Worm (Caenorhabditis elegans): ENCODE measurements around the gene F46B6.13.

F46B6.13 gene

ce11 chrV:9789657-9790261, 9.2 kb downstream of the F46B6.13 start, which contains the start of gene ztf-7:
ztf-7 (minus strand) TSS chrV:9789707.
- no peak; the same call in 1 of the 2 replicates for TF ChIP-seq ZK337.2 (GFP tag; IDR thresholded peaks at IDR 0.05)
- peak; percentile 55 to 97 for TF ChIP-seq daf-16 (GFP tag; optimal IDR thresholded peaks at IDR 0.05)
- TF ChIP-seq daf-16 (tag; optimal IDR thresholded peaks at IDR 0.05): peak; percentile 80
- peak; percentile 51 for TF ChIP-seq F49E8.2 (tag; optimal IDR thresholded peaks at IDR 0.05; ENCODE audit: borderline replicate concordance)
- TF ChIP-seq lin-39 (tag; optimal IDR thresholded peaks at IDR 0.05): no peak
- TF ChIP-seq hif-1 (tag; optimal IDR thresholded peaks at IDR 0.05): peak; percentile 74 to 92
- no peak for TF ChIP-seq nhr-111 (GFP tag; optimal IDR thresholded peaks at IDR 0.05)
- peak; percentile 52 for TF ChIP-seq zfp-2 (tag; optimal IDR thresholded peaks at IDR 0.05)
- peak; percentile 98 for TF ChIP-seq nhr-11 (tag; optimal IDR thresholded peaks at IDR 0.05)
- TF ChIP-seq ces-1 (GFP tag; optimal IDR thresholded peaks at IDR 0.05): no peak
- TF ChIP-seq hlh-30 (tag; optimal IDR thresholded peaks at IDR 0.05; ENCODE audit: insufficient read depth): peak; percentile 100
- peak; percentile 29 for TF ChIP-seq skn-1 (tag; optimal IDR thresholded peaks at IDR 0.05)
- peak; percentile 97 for TF ChIP-seq nhr-102 (tag; optimal IDR thresholded peaks at IDR 0.05)
- TF ChIP-seq snpc-1.2 (GFP tag; IDR thresholded peaks at IDR 0.05): 0 out of 2 replicates have a peak, but pooled peaks have one; percentile 18
- no peak for TF ChIP-seq nhr-237 (tag; optimal IDR thresholded peaks at IDR 0.05)
- no peak for TF ChIP-seq snpc-4 (tag; optimal IDR thresholded peaks at IDR 0.05)
- no peak for TF ChIP-seq Y48G9A.11 (GFP tag; IDR thresholded peaks at IDR 0.05)
- no peak for TF ChIP-seq dmd-8 (GFP tag; IDR thresholded peaks at IDR 0.05)
- TF ChIP-seq daf-8 (GFP tag; IDR thresholded peaks at IDR 0.05): no peak
- TF ChIP-seq mxl-3 (GFP tag; optimal IDR thresholded peaks at IDR 0.05): peak; percentile 99
- peak; percentile 95 for TF ChIP-seq rbr-2 (tag; optimal IDR thresholded peaks at IDR 0.05)
- TF ChIP-seq jun-1 (tag; optimal IDR thresholded peaks at IDR 0.05): peak; percentile 69
- peak; percentile 85 for TF ChIP-seq daf-19 (GFP tag; conservative IDR thresholded peaks at IDR 0.05)
- no peak for TF ChIP-seq unc-130 (GFP tag; optimal IDR thresholded peaks at IDR 0.05)
- TF ChIP-seq nhr-6 (tag; optimal IDR thresholded peaks at IDR 0.05): peak; percentile 87
- TF ChIP-seq ama-1 (optimal IDR thresholded peaks at IDR 0.05): peak; percentile 12
- TF ChIP-seq mxl-2 (GFP tag; conservative IDR thresholded peaks at IDR 0.05): peak; percentile 77
- no peak for TF ChIP-seq Y75B8A.6 (GFP tag; IDR thresholded peaks at IDR 0.05)
- peak; percentile 99 for TF ChIP-seq dmd-6 (GFP tag; IDR thresholded peaks at IDR 0.05)
- peak; percentile 91 for TF ChIP-seq hmg-1.1 (GFP tag; IDR thresholded peaks at IDR 0.05)
- TF ChIP-seq hlh-11 (tag; optimal IDR thresholded peaks at IDR 0.05): peak; percentile 100
- TF ChIP-seq F26F4.8 (GFP tag; conservative IDR thresholded peaks at IDR 0.05): no peak
- TF ChIP-seq dve-1 (tag; optimal IDR thresholded peaks at IDR 0.05; ENCODE audit: insufficient read depth): peak; percentile 98
- TF ChIP-seq fos-1 (tag; optimal IDR thresholded peaks at IDR 0.05): no peak
- peak; percentile 74 for TF ChIP-seq nhr-41 (GFP tag; IDR thresholded peaks at IDR 0.05)
- TF ChIP-seq zag-1 (tag; optimal IDR thresholded peaks at IDR 0.05): no peak
- TF ChIP-seq nhr-42 (GFP tag; IDR thresholded peaks at IDR 0.05): peak; percentile 94
- peak; percentile 60 for TF ChIP-seq nhr-10 (tag; optimal IDR thresholded peaks at IDR 0.05)
- peak; percentile 99 for TF ChIP-seq aha-1 (tag)
- no peak for TF ChIP-seq egl-43 (GFP tag; IDR thresholded peaks at IDR 0.05)
- TF ChIP-seq lsy-2 (tag; optimal IDR thresholded peaks at IDR 0.05): peak; percentile 80 to 95
- TF ChIP-seq ctbp-1 (GFP tag; IDR thresholded peaks at IDR 0.05): peak; percentile 92
- peak; percentile 87 for TF ChIP-seq F37D6.2 (tag; optimal IDR thresholded peaks at IDR 0.05)
- peak; percentile 70 for TF ChIP-seq zip-2 (tag; optimal IDR thresholded peaks at IDR 0.05)
- no peak for TF ChIP-seq Y105C5A.15 (GFP tag; IDR thresholded peaks at IDR 0.05)
- no peak for TF ChIP-seq ceh-82 (tag; optimal IDR thresholded peaks at IDR 0.05)
- TF ChIP-seq pha-4 (GFP tag; IDR thresholded peaks at IDR 0.05): peak; percentile 84
- peak; percentile 41 for TF ChIP-seq pha-4 (tag; optimal IDR thresholded peaks at IDR 0.05)
- TF ChIP-seq fkh-10 (GFP tag; optimal IDR thresholded peaks at IDR 0.05): no peak
- TF ChIP-seq lin-15B (tag; optimal IDR thresholded peaks at IDR 0.05): no peak
- TF ChIP-seq nhr-76 (tag; optimal IDR thresholded peaks at IDR 0.05): peak; percentile 48
- TF ChIP-seq tag-97 (GFP tag; IDR thresholded peaks at IDR 0.05): no peak
